Fruit fly (Drosophila melanogaster) whole organism: ENCODE results near the gene Fdx2.

Source experiments
- CG8478 ChIP-seq: fragments of >200 bp; optimal IDR thresholded peaks from 2 replicates; lab custom pipeline; 2018; ENCODE audit warnings: inconsistent platforms
- Dll ChIP-seq: fragments of >200 bp; optimal IDR thresholded peaks from 2 replicates; lab custom pipeline; 2017
- EcR ChIP-seq, 2 experiments: fragments of >200 bp; optimal IDR thresholded peaks; 2 replicates each; lab custom pipeline; 2017; ENCODE audit warnings: missing biosample characterization in 2 of 2, missing genetic modification characterization in 2 of 2, missing genetic modification reagents in 2 of 2
- pan ChIP-seq: fragments of >200 bp; optimal IDR thresholded peaks from 2 replicates; lab custom pipeline; 2017
- psq ChIP-seq: fragments of >200 bp; optimal IDR thresholded peaks from 2 replicates; lab custom pipeline; 2017
- usp ChIP-seq: fragments of >200 bp; optimal IDR thresholded peaks from 2 replicates; lab custom pipeline; 2017; ENCODE audit warnings: missing biosample characterization, missing genetic modification characterization, mixed read lengths

Fdx2 gene

dm6 chr3L:4336588-4336987 is 44.3 kb downstream of the Fdx2 start:
- TF ChIP-seq psq (lab: Kevin White, UChicago), result no peak
- TF ChIP-seq CG8478, result no peak
- no peak for TF ChIP-seq usp (GFP tag; lab: Kevin White, UChicago)
- no peak for TF ChIP-seq Dll
- no peak for TF ChIP-seq pan (lab: Kevin White, UChicago)
- TF ChIP-seq EcR (GFP tag; optimal IDR thresholded peaks at IDR 0.05; lab: Kevin White, UChicago), result no peak

DNA sequence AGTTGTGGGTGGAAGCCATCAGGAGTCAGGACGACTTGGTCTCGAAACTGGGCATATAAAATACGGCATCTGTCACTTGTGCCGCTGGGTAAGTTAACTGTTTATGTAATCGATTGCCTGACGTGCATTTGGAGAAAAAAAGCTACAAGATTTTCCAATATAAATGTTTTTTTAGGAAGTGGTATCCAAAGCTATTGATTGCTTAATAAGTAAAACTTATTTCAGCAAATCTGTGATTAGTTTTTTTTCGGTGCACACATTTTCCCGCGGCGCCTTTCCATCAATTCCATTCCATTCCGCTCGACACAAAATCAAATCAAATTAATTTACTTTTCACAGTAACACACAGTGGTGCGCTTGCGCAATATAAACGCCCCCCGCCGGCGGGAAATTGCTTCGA is 47.2 kb downstream of the Fdx2 start:
- no peak for TF ChIP-seq psq (lab: Kevin White, UChicago)
- no peak for TF ChIP-seq usp (GFP tag; lab: Kevin White, UChicago)
- TF ChIP-seq EcR (GFP tag; optimal IDR thresholded peaks at IDR 0.05; lab: Kevin White, UChicago), result no peak
- no peak for TF ChIP-seq CG8478
- TF ChIP-seq Dll, result no peak
- TF ChIP-seq pan (lab: Kevin White, UChicago), result no peak

DNA sequence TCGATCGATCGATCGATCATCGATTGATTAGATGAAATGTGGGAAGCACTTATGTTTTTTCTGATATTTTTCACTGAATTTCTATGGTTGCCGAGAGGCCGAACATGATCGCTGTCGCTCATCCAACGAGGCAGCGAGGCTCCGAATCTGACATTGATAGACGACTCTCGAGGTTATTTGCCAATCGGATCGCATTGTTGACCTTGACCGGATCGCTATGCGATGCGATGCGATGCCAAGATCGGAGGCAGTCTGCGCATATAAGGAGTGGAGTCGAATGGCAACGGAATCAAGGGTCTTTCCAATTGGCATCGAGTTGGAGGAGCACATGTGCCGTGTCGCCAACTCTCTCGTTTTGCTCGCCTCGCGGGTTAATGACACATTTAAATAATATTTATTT is 47.9 kb downstream of the Fdx2 start:
- TF ChIP-seq psq (lab: Kevin White, UChicago), result no peak
- no peak for TF ChIP-seq usp (GFP tag; lab: Kevin White, UChicago)
- no peak for TF ChIP-seq pan (lab: Kevin White, UChicago)
- TF ChIP-seq CG8478, result no peak
- no peak for TF ChIP-seq Dll
- no peak for TF ChIP-seq EcR (GFP tag; optimal IDR thresholded peaks at IDR 0.05; lab: Kevin White, UChicago)

dm6 chr3L:4341078-4341477 is 48.8 kb downstream of the Fdx2 start:
- no peak for TF ChIP-seq usp (GFP tag; lab: Kevin White, UChicago)
- TF ChIP-seq pan (lab: Kevin White, UChicago), result no peak
- TF ChIP-seq psq (lab: Kevin White, UChicago), result no peak
- no peak for TF ChIP-seq EcR (GFP tag; optimal IDR thresholded peaks at IDR 0.05; lab: Kevin White, UChicago)
- no peak for TF ChIP-seq CG8478
- no peak for TF ChIP-seq Dll
